Worm (Caenorhabditis elegans) whole organism, early embryonic: ENCODE results near the gene elpc-3.

Source experiments
- B0310.2 ChIP-seq: sonication (generic microtip); optimal IDR thresholded peaks from 2 replicates; lab custom pipeline; 2016; ENCODE audit warnings: mild to moderate bottlenecking, missing genetic modification characterization, missing compliant biosample characterization
- F13C5.2 ChIP-seq: sonication (generic microtip); optimal IDR thresholded peaks from 2 replicates; lab custom pipeline; 2017; ENCODE audit warnings: mild to moderate bottlenecking, missing genetic modification characterization, inconsistent platforms, missing compliant biosample characterization
- aly-1 ChIP-seq: sonication (generic microtip); optimal IDR thresholded peaks from 2 replicates; lab custom pipeline; 2016; ENCODE audit warnings: missing genetic modification characterization, missing compliant biosample characterization
- ama-1 ChIP-seq: fragments of 150-350 bp; optimal IDR thresholded peaks from 2 replicates; lab custom pipeline; 2014
- ceh-13 ChIP-seq: fragments of 200-800 bp; sonication (Bioruptor generic); optimal IDR thresholded peaks from 2 replicates; lab custom pipeline; 2018; ENCODE audit warnings: mild to moderate bottlenecking, missing genetic modification characterization, missing compliant biosample characterization
- ceh-36 ChIP-seq: sonication (generic microtip); optimal IDR thresholded peaks from 2 replicates; lab custom pipeline; 2016; ENCODE audit warnings: missing genetic modification characterization, inconsistent platforms, missing compliant biosample characterization
- ets-7 ChIP-seq: sonication (generic microtip); optimal IDR thresholded peaks from 2 replicates; lab custom pipeline; 2016; ENCODE audit warnings: missing genotype, missing genetic modification characterization, missing compliant biosample characterization
- flt-1 ChIP-seq: fragments of 200-800 bp; sonication (Bioruptor generic); IDR thresholded peaks from 2 replicates; pipeline ENCODE4 v1.3.6; 2022; ENCODE audit warnings: missing genetic modification characterization, missing compliant biosample characterization
- hmbx-1 ChIP-seq: sonication (generic microtip); optimal IDR thresholded peaks from 2 replicates; lab custom pipeline; 2016; ENCODE audit warnings: mild to moderate bottlenecking, missing genetic modification characterization, missing compliant biosample characterization
- hmg-4 ChIP-seq: fragments of 200-800 bp; sonication (Bioruptor generic); optimal IDR thresholded peaks from 2 replicates; lab custom pipeline; 2018; ENCODE audit warnings: mild to moderate bottlenecking, missing genetic modification characterization, missing compliant biosample characterization
- hnd-1 ChIP-seq: sonication (generic microtip); optimal IDR thresholded peaks from 2 replicates; lab custom pipeline; 2016; ENCODE audit warnings: missing genetic modification characterization, missing compliant biosample characterization
- pes-1 ChIP-seq: fragments of 200-800 bp; sonication (Bioruptor generic); IDR thresholded peaks from 2 replicates; pipeline ENCODE4 v1.3.6; 2022; ENCODE audit warnings: missing genetic modification reagents, missing genetic modification characterization, missing compliant biosample characterization
- scrt-1 ChIP-seq: fragments of 200-800 bp; sonication (Bioruptor generic); IDR thresholded peaks from 2 replicates; pipeline ENCODE4 v1.3.6; 2022; ENCODE audit warnings: missing genetic modification characterization, missing compliant biosample characterization
- sea-1 ChIP-seq: fragments of 200-800 bp; sonication (Bioruptor generic); conservative IDR thresholded peaks from 2 replicates; pipeline ENCODE4 v1.3.6; 2022; ENCODE audit warnings: missing genetic modification characterization, missing compliant biosample characterization
- tbx-11 ChIP-seq: fragments of 200-800 bp; sonication (Bioruptor generic); IDR thresholded peaks from 2 replicates; pipeline ENCODE4 v1.3.6; 2022; ENCODE audit warnings: missing genetic modification characterization, missing compliant biosample characterization
- tbx-37 ChIP-seq: fragments of 200-800 bp; sonication (Bioruptor generic); conservative IDR thresholded peaks from 2 replicates; pipeline ENCODE4 v1.3.6; 2022; ENCODE audit warnings: missing genetic modification reagents, missing genetic modification characterization, missing compliant biosample characterization
- tra-4 ChIP-seq: sonication (generic microtip); optimal IDR thresholded peaks from 2 replicates; lab custom pipeline; 2017; ENCODE audit warnings: missing genetic modification characterization, missing compliant biosample characterization

elpc-3 gene

ce11 chrV:12161157-12161556 is 20.1 kb downstream of the elpc-3 start:
- TF ChIP-seq tbx-11 (GFP tag; lab: Robert Waterston, UW), result no peak
- no peak for TF ChIP-seq ceh-13 (GFP tag; lab: Kevin White, UChicago)
- no peak for TF ChIP-seq sea-1 (GFP tag; lab: Robert Waterston, UW)
- TF ChIP-seq hmbx-1 (tag; lab: Kevin White, UChicago), result no peak
- no peak for TF ChIP-seq aly-1 (tag; lab: Kevin White, UChicago)
- TF ChIP-seq ets-7 (tag; lab: Kevin White, UChicago), result no peak
- no peak for TF ChIP-seq F13C5.2
- TF ChIP-seq hmg-4, result no peak
- no peak for TF ChIP-seq scrt-1 (GFP tag; lab: Robert Waterston, UW)
- TF ChIP-seq tra-4 (tag; lab: Kevin White, UChicago), result no peak
- no peak for TF ChIP-seq ceh-36 (tag; lab: Kevin White, UChicago)

ce11 chrV:12159975-12160374 is 21.2 kb downstream of the elpc-3 start:
- no peak for TF ChIP-seq scrt-1 (GFP tag; lab: Robert Waterston, UW)
- no peak for TF ChIP-seq B0310.2 (tag; lab: Kevin White, UChicago)
- no peak for TF ChIP-seq ets-7 (tag; lab: Kevin White, UChicago)
- no peak for TF ChIP-seq tbx-11 (GFP tag; lab: Robert Waterston, UW)
- TF ChIP-seq hnd-1 (tag; lab: Kevin White, UChicago), result no peak
- no peak for TF ChIP-seq flt-1
- no peak for TF ChIP-seq ceh-13 (GFP tag; lab: Kevin White, UChicago)
- no peak for TF ChIP-seq F13C5.2
- no peak for TF ChIP-seq tbx-37
- TF ChIP-seq ama-1 (lab: Kevin White, UChicago), result no peak
- TF ChIP-seq pes-1 (GFP tag; lab: Robert Waterston, UW), result no peak

ce11 chrV:12158377-12158776 is 22.8 kb downstream of the elpc-3 start:
- no peak for TF ChIP-seq tra-4 (tag; lab: Kevin White, UChicago)
- TF ChIP-seq tbx-11 (GFP tag; lab: Robert Waterston, UW), result no peak
- no peak for TF ChIP-seq hmbx-1 (tag; lab: Kevin White, UChicago)
- no peak for TF ChIP-seq tbx-37
- no peak for TF ChIP-seq ama-1 (lab: Kevin White, UChicago)
- TF ChIP-seq F13C5.2, result no peak
- no peak for TF ChIP-seq flt-1
- TF ChIP-seq ets-7 (tag; lab: Kevin White, UChicago), result no peak
- no peak for TF ChIP-seq B0310.2 (tag; lab: Kevin White, UChicago)
- TF ChIP-seq ceh-13 (GFP tag; lab: Kevin White, UChicago), result no peak
- no peak for TF ChIP-seq ceh-36 (tag; lab: Kevin White, UChicago)
- TF ChIP-seq hnd-1 (tag; lab: Kevin White, UChicago), result no peak
- no peak for TF ChIP-seq scrt-1 (GFP tag; lab: Robert Waterston, UW)
- no peak for TF ChIP-seq sea-1 (GFP tag; lab: Robert Waterston, UW)
- TF ChIP-seq hmg-4, result no peak
- TF ChIP-seq aly-1 (tag; lab: Kevin White, UChicago), result no peak
- no peak for TF ChIP-seq pes-1 (GFP tag; lab: Robert Waterston, UW)

- TF ChIP-seq flt-1 (no peak), pes-1 (GFP tag; lab: Robert Waterston, UW) (no peak), sea-1 (GFP tag; lab: Robert Waterston, UW) (no peak), scrt-1 (GFP tag; lab: Robert Waterston, UW) (no peak), ceh-36 (tag; lab: Kevin White, UChicago) (no peak)
These were observed 26.7 kb downstream of the elpc-3 start, which contains the start of gene C27A7.9 for ce11 chrV:12154554-12154953. TSS of gene C27A7.9 (minus strand) at chrV:12154654.

- TF ChIP-seq ceh-13 (GFP tag; lab: Kevin White, UChicago) (no peak), aly-1 (tag; lab: Kevin White, UChicago) (no peak), tbx-37 (no peak), ets-7 (tag; lab: Kevin White, UChicago) (no peak), F13C5.2 (no peak), flt-1 (no peak), pes-1 (GFP tag; lab: Robert Waterston, UW) (no peak), hnd-1 (tag; lab: Kevin White, UChicago) (no peak), scrt-1 (GFP tag; lab: Robert Waterston, UW) (no peak), hmg-4 (no peak)
These were observed 27.4 kb downstream of the elpc-3 start for ce11 chrV:12153784-12154183.

ce11 chrV:12152857-12153256 is 28.4 kb downstream of the elpc-3 start, which contains the start of gene C27A7.8:
TSS of gene C27A7.8 (plus strand) at chrV:12153157.
- TF ChIP-seq ets-7 (tag; lab: Kevin White, UChicago), result no peak
- no peak for TF ChIP-seq F13C5.2
- no peak for TF ChIP-seq ceh-36 (tag; lab: Kevin White, UChicago)
- TF ChIP-seq aly-1 (tag; lab: Kevin White, UChicago), result no peak

ce11 chrV:12150607-12151006 is 30.6 kb downstream of the elpc-3 start, which contains the start of gene che-11:
TSS of gene che-11 (minus strand) at chrV:12150707.
- TF ChIP-seq tbx-37 (no peak), sea-1 (GFP tag; lab: Robert Waterston, UW) (no peak), pes-1 (GFP tag; lab: Robert Waterston, UW) (no peak), scrt-1 (GFP tag; lab: Robert Waterston, UW) (no peak), flt-1 (no peak), ama-1 (lab: Kevin White, UChicago) (no peak), ceh-36 (tag; lab: Kevin White, UChicago) (no peak), tbx-11 (GFP tag; lab: Robert Waterston, UW) (no peak), ceh-13 (GFP tag; lab: Kevin White, UChicago) (no peak), aly-1 (tag; lab: Kevin White, UChicago) (no peak), hnd-1 (tag; lab: Kevin White, UChicago) (no peak), hmbx-1 (tag; lab: Kevin White, UChicago) (no peak), tra-4 (tag; lab: Kevin White, UChicago) (no peak), F13C5.2 (no peak), hmg-4 (no peak), ets-7 (tag; lab: Kevin White, UChicago) (no peak), B0310.2 (tag; lab: Kevin White, UChicago) (no peak)
